Fruit fly (Drosophila melanogaster): ENCODE measurements around the gene Pka-C1.
A peak's percentile ranks its signal among the peaks of the same experiment; 100 is the strongest.

DNA sequence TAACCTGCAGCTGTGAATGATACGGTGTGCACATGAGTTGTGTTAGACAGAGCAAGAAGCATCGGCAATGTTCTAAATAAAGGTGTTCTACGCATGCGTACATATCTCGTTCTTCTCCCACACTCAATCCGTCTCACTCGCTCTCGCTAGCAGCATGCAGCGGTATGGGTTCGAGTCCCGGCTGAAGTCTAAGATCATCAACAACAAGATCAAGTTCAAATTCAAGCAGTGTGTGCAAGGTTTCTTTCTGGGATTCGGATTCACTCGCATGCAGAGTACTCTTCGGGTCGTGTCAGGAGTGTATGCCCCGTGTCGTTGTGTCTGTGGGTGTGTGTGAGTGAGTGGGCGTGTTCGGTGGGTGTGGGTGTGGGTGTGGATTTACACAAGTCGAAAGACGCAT lies 32.2 kb upstream of the Pka-C1 start:
- TF ChIP-seq CTCF (optimal IDR thresholded peaks at IDR 0.05) (peak; percentile 75 to 88), CG8478 (optimal IDR thresholded peaks at IDR 0.05) (no peak)
